Fruit fly (Drosophila melanogaster) whole organism, embryonic: Measurements from ENCODE around the gene Pebp1.
A peak's percentile ranks its signal among the peaks of the same experiment; 100 is the strongest.

Experiments used
- Abd-B ChIP-seq: fragments of 200-800 bp; sonication (Bioruptor generic); optimal IDR thresholded peaks from 2 replicates; lab custom pipeline; 2018; ENCODE audit warnings: missing biosample characterization, mild to moderate bottlenecking, missing genetic modification characterization, moderate library complexity
- Aef1 ChIP-seq: fragments of 200-800 bp; sonication (Bioruptor generic); IDR thresholded peaks from 3 replicates; pipeline ENCODE4 v1.3.6; 2022; ENCODE audit warnings: missing biosample characterization, missing genetic modification characterization
- BEAF-32 ChIP-seq: fragments of 200-800 bp; sonication (Bioruptor generic); optimal IDR thresholded peaks from 3 replicates; lab custom pipeline; 2017; ENCODE audit warnings: missing biosample characterization, missing genetic modification characterization, mild to moderate bottlenecking, moderate library complexity, missing genetic modification reagents
- Bdp1 ChIP-seq: fragments of 200-800 bp; sonication (Bioruptor generic); optimal IDR thresholded peaks from 3 replicates; lab custom pipeline; 2016; ENCODE audit warnings: missing biosample characterization, missing genetic modification characterization
- BtbVII ChIP-seq: fragments of 200-800 bp; sonication (Bioruptor generic); optimal IDR thresholded peaks from 3 replicates; lab custom pipeline; 2017; ENCODE audit warnings: missing biosample characterization, mild to moderate bottlenecking, missing genetic modification characterization
- CG10321 ChIP-seq: fragments of 200-800 bp; sonication (Bioruptor generic); IDR thresholded peaks from 2 replicates; pipeline ENCODE4 v1.3.6; 2022; ENCODE audit warnings: missing biosample characterization, missing genetic modification characterization
- CG11504 ChIP-seq: fragments of 200-800 bp; sonication (Bioruptor generic); optimal IDR thresholded peaks from 3 replicates; lab custom pipeline; 2019; ENCODE audit warnings: missing biosample characterization, mild to moderate bottlenecking, missing genetic modification characterization, moderate library complexity
- CG12155 ChIP-seq: fragments of 200-800 bp; sonication (Bioruptor generic); optimal IDR thresholded peaks from 3 replicates; lab custom pipeline; 2016; ENCODE audit warnings: missing biosample characterization, missing genetic modification characterization
- CG12236 ChIP-seq: fragments of 200-800 bp; sonication (Bioruptor generic); optimal IDR thresholded peaks from 2 replicates; lab custom pipeline; 2016; ENCODE audit warnings: missing biosample characterization, missing genetic modification characterization
- CG13287 ChIP-seq: fragments of 200-800 bp; sonication (Bioruptor generic); IDR thresholded peaks from 2 replicates; pipeline ENCODE4 v1.3.6; 2022; ENCODE audit warnings: missing biosample characterization, missing genetic modification characterization; ENCODE audit not compliant: partially characterized antibody
- CG15269 ChIP-seq: fragments of 200-800 bp; sonication (Bioruptor generic); optimal IDR thresholded peaks from 2 replicates; lab custom pipeline; 2018; ENCODE audit warnings: missing biosample characterization, mild to moderate bottlenecking, missing genetic modification characterization, moderate library complexity
- CG16813 ChIP-seq: fragments of 200-800 bp; sonication (Bioruptor generic); IDR thresholded peaks from 3 replicates; pipeline ENCODE4 v1.3.6; 2022; ENCODE audit warnings: missing biosample characterization, missing genetic modification characterization; ENCODE audit not compliant: partially characterized antibody
- CG17359 ChIP-seq: fragments of 200-800 bp; sonication (Bioruptor generic); optimal IDR thresholded peaks from 3 replicates; lab custom pipeline; 2018; ENCODE audit warnings: missing biosample characterization, mild to moderate bottlenecking, missing genetic modification characterization, moderate library complexity
- CG4360 ChIP-seq: fragments of 200-800 bp; sonication (Bioruptor generic); IDR thresholded peaks from 2 replicates; pipeline ENCODE4 v1.3.6; 2022; ENCODE audit warnings: missing biosample characterization, missing genetic modification characterization
- CG43689 ChIP-seq: fragments of 200-800 bp; sonication (Bioruptor generic); IDR thresholded peaks from 2 replicates; pipeline ENCODE4 v1.3.6; 2022; ENCODE audit warnings: missing biosample characterization, missing genetic modification characterization
- CG4404 ChIP-seq: fragments of 200-800 bp; sonication (Bioruptor generic); IDR thresholded peaks from 2 replicates; pipeline ENCODE4 v1.3.6; 2022; ENCODE audit warnings: missing biosample characterization, missing genetic modification characterization
- CG4820 ChIP-seq: fragments of 200-800 bp; sonication (Bioruptor generic); optimal IDR thresholded peaks from 3 replicates; lab custom pipeline; 2016; ENCODE audit warnings: missing biosample characterization, missing genetic modification characterization
- CG6175 ChIP-seq: fragments of 200-800 bp; sonication (Bioruptor generic); IDR thresholded peaks from 3 replicates; pipeline ENCODE4 v1.3.6; 2022; ENCODE audit warnings: missing biosample characterization, missing genetic modification characterization
- CG7357 ChIP-seq: fragments of 200-800 bp; sonication (Bioruptor generic); IDR thresholded peaks from 3 replicates; pipeline ENCODE4 v1.3.6; 2022; ENCODE audit warnings: missing biosample characterization, missing genetic modification characterization
- CG8924 ChIP-seq: fragments of 200-800 bp; optimal IDR thresholded peaks from 3 replicates; lab custom pipeline; 2019; ENCODE audit warnings: missing biosample characterization, mild to moderate bottlenecking, missing genetic modification characterization, moderate library complexity
- CG9437 ChIP-seq: fragments of 200-800 bp; sonication (Bioruptor generic); optimal IDR thresholded peaks from 2 replicates; lab custom pipeline; 2018; ENCODE audit warnings: missing biosample characterization, mild to moderate bottlenecking, missing genetic modification characterization
- D19B ChIP-seq: fragments of 200-800 bp; sonication (Bioruptor generic); optimal IDR thresholded peaks from 2 replicates; lab custom pipeline; 2017; ENCODE audit warnings: missing biosample characterization, mild to moderate bottlenecking, missing genetic modification characterization
- Dll ChIP-seq: fragments of 200-800 bp; sonication (Bioruptor generic); IDR thresholded peaks from 4 replicates; pipeline ENCODE4 v1.3.6; 2022; ENCODE audit warnings: missing biosample characterization, missing genetic modification characterization; ENCODE audit not compliant: partially characterized antibody
- Dp ChIP-seq: fragments of 200-800 bp; sonication (Bioruptor generic); optimal IDR thresholded peaks from 2 replicates; lab custom pipeline; 2018; ENCODE audit warnings: missing biosample characterization, mild to moderate bottlenecking, missing genetic modification characterization, moderate library complexity
- E2f2 ChIP-seq: fragments of 200-800 bp; sonication (Bioruptor generic); IDR thresholded peaks from 2 replicates; pipeline ENCODE4 v1.3.6; 2022; ENCODE audit warnings: missing biosample characterization, missing genetic modification characterization
- Fer1 ChIP-seq: fragments of 200-800 bp; sonication (Bioruptor generic); optimal IDR thresholded peaks from 2 replicates; lab custom pipeline; 2017; ENCODE audit warnings: missing biosample characterization, mild to moderate bottlenecking, missing genetic modification characterization
- Myb ChIP-seq: fragments of 200-800 bp; sonication (Bioruptor generic); optimal IDR thresholded peaks from 2 replicates; lab custom pipeline; 2016; ENCODE audit warnings: missing biosample characterization, missing genetic modification characterization
- Pdp1 ChIP-seq, 2 experiments: fragments of 200-800 bp; sonication (Bioruptor generic); optimal IDR thresholded peaks; 3 replicates each; lab custom pipeline; 2016; ENCODE audit warnings: missing biosample characterization in 2 of 2, missing genetic modification characterization in 2 of 2, mild to moderate bottlenecking in 1 of 2, moderate library complexity in 1 of 2
- Scr ChIP-seq: fragments of 200-800 bp; sonication (Bioruptor generic); IDR thresholded peaks from 2 replicates; pipeline ENCODE4 v1.3.6; 2022; ENCODE audit warnings: missing biosample characterization, missing genetic modification characterization; ENCODE audit not compliant: partially characterized antibody
- Sry-δ ChIP-seq: fragments of 200-800 bp; sonication (Bioruptor generic); optimal IDR thresholded peaks from 2 replicates; lab custom pipeline; 2016; ENCODE audit warnings: missing biosample characterization, missing genetic modification characterization
- bigmax ChIP-seq: fragments of 200-800 bp; sonication (Bioruptor generic); optimal IDR thresholded peaks from 2 replicates; lab custom pipeline; 2018; ENCODE audit warnings: missing biosample characterization, mild to moderate bottlenecking, missing genetic modification characterization
- chinmo ChIP-seq: fragments of 200-800 bp; sonication (Bioruptor generic); IDR thresholded peaks from 4 replicates; pipeline ENCODE4 v1.3.6; 2022; ENCODE audit warnings: missing biosample characterization, missing genetic modification characterization; ENCODE audit not compliant: partially characterized antibody
- dimm ChIP-seq: fragments of 200-800 bp; sonication (Bioruptor generic); IDR thresholded peaks from 2 replicates; pipeline ENCODE4 v1.3.6; 2022; ENCODE audit warnings: missing biosample characterization, missing genetic modification characterization
- fu2 ChIP-seq: fragments of 200-800 bp; sonication (Bioruptor generic); optimal IDR thresholded peaks from 2 replicates; lab custom pipeline; 2016; ENCODE audit warnings: missing biosample characterization, missing genetic modification characterization
- grau ChIP-seq: fragments of 200-800 bp; optimal IDR thresholded peaks from 3 replicates; lab custom pipeline; 2019; ENCODE audit warnings: missing biosample characterization, mild to moderate bottlenecking, missing genetic modification characterization, moderate library complexity
- hbn ChIP-seq: fragments of 200-800 bp; sonication (Bioruptor generic); IDR thresholded peaks from 2 replicates; pipeline ENCODE4 v1.3.6; 2022; ENCODE audit warnings: missing biosample characterization, missing genetic modification characterization; ENCODE audit not compliant: partially characterized antibody
- jigr1 ChIP-seq: fragments of 200-800 bp; sonication (Bioruptor generic); IDR thresholded peaks from 3 replicates; pipeline ENCODE4 v1.3.6; 2022; ENCODE audit warnings: missing biosample characterization, missing genetic modification characterization
- klu ChIP-seq: fragments of 200-800 bp; sonication (Bioruptor generic); IDR thresholded peaks from 2 replicates; pipeline ENCODE4 v1.3.6; 2022; ENCODE audit warnings: missing biosample characterization, missing genetic modification characterization
- knrl ChIP-seq: fragments of 200-800 bp; sonication (Bioruptor generic); IDR thresholded peaks from 3 replicates; pipeline ENCODE4 v1.3.6; 2022; ENCODE audit warnings: missing biosample characterization, missing genetic modification characterization; ENCODE audit not compliant: partially characterized antibody
- mld ChIP-seq: fragments of 200-800 bp; sonication (Bioruptor generic); IDR thresholded peaks from 3 replicates; pipeline ENCODE4 v1.3.6; 2022; ENCODE audit warnings: missing biosample characterization, missing genetic modification characterization; ENCODE audit not compliant: partially characterized antibody
- otp ChIP-seq: fragments of 200-800 bp; sonication (Bioruptor generic); IDR thresholded peaks from 3 replicates; pipeline ENCODE4, ENCODE4 v1.3.6; 2022; ENCODE audit warnings: missing biosample characterization, missing genetic modification characterization
- shn ChIP-seq: fragments of 200-800 bp; sonication (Bioruptor generic); optimal IDR thresholded peaks from 3 replicates; lab custom pipeline; 2016; ENCODE audit warnings: missing biosample characterization, missing genetic modification characterization
- stwl ChIP-seq: fragments of 200-800 bp; sonication (Bioruptor generic); optimal IDR thresholded peaks from 3 replicates; lab custom pipeline; 2018; ENCODE audit warnings: missing biosample characterization, mild to moderate bottlenecking, missing genetic modification characterization, moderate library complexity
- tx ChIP-seq: fragments of 200-800 bp; sonication (Bioruptor generic); optimal IDR thresholded peaks from 2 replicates; lab custom pipeline; 2016; ENCODE audit warnings: missing biosample characterization, missing genetic modification characterization

Gene Pebp1

DNA sequence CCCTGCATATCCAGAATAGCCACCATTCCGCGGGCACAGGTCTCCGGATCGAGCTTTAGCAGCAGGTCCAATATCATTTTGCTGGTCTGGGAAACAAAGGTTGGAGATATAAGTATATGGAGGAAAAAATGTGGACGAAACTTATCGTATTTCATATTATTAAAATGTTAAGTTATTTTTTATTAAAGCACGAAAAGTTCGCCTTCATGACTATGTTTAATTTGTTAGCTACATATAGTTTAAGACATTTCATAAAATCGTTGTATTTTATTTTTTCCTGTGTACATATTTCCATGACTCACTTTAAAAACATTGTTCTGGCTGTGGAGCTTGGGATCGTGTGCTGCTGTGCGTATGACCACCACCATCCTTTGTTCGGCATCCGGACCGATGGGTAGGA is 41.8 kb upstream of the Pebp1 start (continued):
- TF ChIP-seq Abd-B (GFP tag; lab: Kevin White, UChicago) (no peak), grau (no peak), Fer1 (GFP tag; lab: Kevin White, UChicago) (no peak), CG4404 (GFP tag; lab: Robert Waterston, UW) (no peak), jigr1 (GFP tag; lab: Robert Waterston, UW) (no peak), chinmo (no peak), bigmax (GFP tag; lab: Kevin White, UChicago) (no peak), CG7357 (GFP tag; lab: Robert Waterston, UW) (no peak), knrl (GFP tag; lab: Robert Waterston, UW) (no peak)
- TF ChIP-seq, all 482 proteins: peak for 15

DNA sequence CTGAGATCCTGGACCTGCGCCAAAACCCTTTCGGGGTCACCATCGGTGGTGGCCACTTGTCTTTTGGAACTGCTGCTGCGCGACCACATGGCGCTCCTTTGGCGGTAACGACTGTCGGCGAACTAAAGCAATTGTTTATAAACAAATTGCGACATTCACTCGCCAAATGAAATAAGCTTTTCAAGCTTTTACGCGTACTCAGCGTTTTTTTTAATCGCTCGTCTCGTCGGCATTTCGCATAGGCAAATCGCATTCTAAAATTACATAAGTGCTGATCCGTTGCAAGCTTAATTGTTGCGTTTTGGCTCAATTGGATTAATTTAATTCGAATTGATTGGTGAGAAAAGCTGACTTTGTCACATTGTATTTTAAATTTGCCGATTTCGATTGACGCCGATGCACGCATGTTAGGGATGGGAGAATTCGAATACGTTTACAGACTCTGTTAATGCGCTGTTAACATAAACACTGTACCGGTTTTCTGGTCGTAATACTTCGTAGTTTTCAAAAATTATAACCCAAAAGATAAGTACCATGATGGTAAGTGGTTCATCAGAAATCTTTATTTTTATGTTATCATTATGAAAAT is 41.1 kb upstream of the Pebp1 start, which contains the start of gene pinta:
Gene pinta (minus strand): TSS at position 328 of the 589 bp plus-strand sequence.
- no peak for TF ChIP-seq BtbVII (GFP tag; lab: Kevin White, UChicago)
- TF ChIP-seq otp (GFP tag; lab: Robert Waterston, UW) = 0 out of 3 replicates have a peak, but pooled peaks have one; percentile 2
- TF ChIP-seq E2f2 = peak; percentile 20
- no peak for TF ChIP-seq CG15269
- peak; percentile 37 for TF ChIP-seq BEAF-32 (GFP tag; lab: Kevin White, UChicago)
- 0 out of 3 replicates have a peak, but pooled peaks have one; percentile 22 for TF ChIP-seq CG16813 (GFP tag; lab: Robert Waterston, UW)
- TF ChIP-seq CG13287 (GFP tag; lab: Robert Waterston, UW) = peak; percentile 54
- peak; percentile 93 for TF ChIP-seq CG11504 (tag; lab: Kevin White, UChicago)
- TF ChIP-seq Bdp1 = no peak
- TF ChIP-seq fu2 (GFP tag; lab: Kevin White, UChicago) = no peak
- TF ChIP-seq shn (GFP tag; lab: Kevin White, UChicago) = no peak
- TF ChIP-seq CG10321 (GFP tag; lab: Robert Waterston, UW) = no peak
- 0 out of 4 replicates have a peak, but pooled peaks have one; percentile 29 for TF ChIP-seq Dll (GFP tag; lab: Robert Waterston, UW)
- peak; percentile 39 for TF ChIP-seq CG8924 (tag; lab: Kevin White, UChicago)
- peak; percentile 91 for TF ChIP-seq CG9437 (GFP tag; lab: Kevin White, UChicago)
- peak; percentile 27; the same call in 1 of the 2 replicates for TF ChIP-seq CG4360 (GFP tag; lab: Robert Waterston, UW)
- TF ChIP-seq Scr (GFP tag; lab: Robert Waterston, UW) = peak; percentile 31; the same call in 1 of the 2 replicates
- TF ChIP-seq CG43689 (GFP tag; lab: Robert Waterston, UW) = no peak
- no peak for TF ChIP-seq CG17359 (tag; lab: Kevin White, UChicago)
- no peak for TF ChIP-seq klu
- TF ChIP-seq CG12236 = no peak
- TF ChIP-seq hbn = 0 out of 2 replicates have a peak, but pooled peaks have one; percentile 13
- no peak for TF ChIP-seq stwl
- TF ChIP-seq Pdp1 (GFP tag; optimal IDR thresholded peaks at IDR 0.05; lab: Kevin White, UChicago) = peak in 1 of 2 experiments; percentile 91
- TF ChIP-seq dimm (GFP tag; lab: Robert Waterston, UW) = no peak
- no peak for TF ChIP-seq mld (GFP tag; lab: Robert Waterston, UW)
- no peak for TF ChIP-seq tx (GFP tag; lab: Kevin White, UChicago)
- TF ChIP-seq Dp (GFP tag; lab: Kevin White, UChicago) = peak; percentile 21
- peak; percentile 44 for TF ChIP-seq Myb (GFP tag; lab: Kevin White, UChicago)
- TF ChIP-seq D19B (GFP tag; lab: Kevin White, UChicago) = no peak
- peak; percentile 91 for TF ChIP-seq CG12155 (GFP tag; lab: Kevin White, UChicago)
- TF ChIP-seq Aef1 (GFP tag; lab: Robert Waterston, UW) = no peak
- no peak for TF ChIP-seq CG6175 (GFP tag; lab: Robert Waterston, UW)
- TF ChIP-seq Sry-δ = peak; percentile 59
- no peak for TF ChIP-seq CG4820 (GFP tag; lab: Kevin White, UChicago)
